Fruit fly (Drosophila melanogaster): Measurements from ENCODE around the gene CycC.

dm6 chr3R:14898280-14898756 lies 8.3 kb upstream of the CycC start, which contains the start of the genes Nup93-2 and CG3817:
- TF ChIP-seq Eip78C (GFP tag) (peak; percentile 92), CG6854 (GFP tag; optimal IDR thresholded peaks at IDR 0.05) (no peak), OdsH (GFP tag; optimal IDR thresholded peaks at IDR 0.05) (no peak)

All from whole organism, prepupa.